Fruit fly (Drosophila melanogaster) S2 (cell line): Measurements from ENCODE around the gene Doc2.

Experiments used
- CG8478 ChIP-seq: fragments of >200 bp; optimal IDR thresholded peaks from 2 replicates; lab custom pipeline; 2018
- CTCF ChIP-seq, 2 experiments: fragments of >200 bp; optimal IDR thresholded peaks; 2 replicates each; lab custom pipeline; 2018

DNA sequence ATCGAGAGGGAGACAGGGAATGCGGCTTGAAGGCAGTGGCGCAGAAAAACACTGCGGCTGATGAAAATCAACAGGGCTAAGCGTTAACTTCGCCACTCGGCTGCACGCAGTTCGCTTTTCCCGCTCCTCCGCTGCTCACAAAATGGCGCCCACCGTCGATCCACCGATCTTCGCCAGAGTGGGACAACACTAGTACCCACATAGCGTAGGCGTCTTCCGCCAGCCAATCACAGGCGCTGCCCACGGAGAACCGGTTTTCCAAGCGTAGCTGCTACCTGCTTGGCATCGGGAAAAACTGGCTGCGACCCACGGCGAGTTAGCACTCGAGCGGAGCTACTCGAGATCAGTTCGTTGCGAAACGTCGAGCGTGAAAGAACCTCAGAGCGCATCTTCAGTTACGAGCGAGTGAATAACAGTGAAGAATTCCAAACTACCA, 22.0 kb upstream of the Doc2 start, which contains the start of gene Doc1:
- TF ChIP-seq CTCF (optimal IDR thresholded peaks at IDR 0.05; lab: Kevin White, UChicago) (peak in 1 of 2 experiments; percentile 27), CG8478 (lab: Kevin White, UChicago) (no peak)
